Worm (Caenorhabditis elegans) whole organism, young adult: ENCODE results near the gene ins-8.

Experiments
- B0336.3 ChIP-seq: fragments of 200-800 bp; sonication (Bioruptor generic); IDR thresholded peaks from 2 replicates; pipeline ENCODE4 v1.3.6; 2022; ENCODE audit warnings: missing genetic modification characterization, missing compliant biosample characterization
- F22D6.2 ChIP-seq: sonication (generic microtip); optimal IDR thresholded peaks from 2 replicates; lab custom pipeline; 2016; ENCODE audit warnings: mild to moderate bottlenecking, missing genetic modification characterization, missing compliant biosample characterization
- F33H1.4 ChIP-seq: fragments of 200-800 bp; sonication (Bioruptor generic); IDR thresholded peaks from 2 replicates; pipeline ENCODE4 v1.3.6; 2022; ENCODE audit warnings: missing genetic modification reagents, missing genetic modification characterization, missing compliant biosample characterization
- F39B2.1 ChIP-seq: fragments of 200-800 bp; sonication (Bioruptor generic); IDR thresholded peaks from 2 replicates; pipeline ENCODE4 v1.3.6; 2022; ENCODE audit warnings: missing genetic modification reagents, missing genetic modification characterization, missing compliant biosample characterization
- F57C9.4 ChIP-seq: sonication (generic microtip); optimal IDR thresholded peaks from 2 replicates; lab custom pipeline; 2017; ENCODE audit warnings: mild to moderate bottlenecking, missing genetic modification characterization, missing compliant biosample characterization
- K12H6.12 ChIP-seq: fragments of 200-800 bp; sonication (Bioruptor generic); optimal IDR thresholded peaks from 2 replicates; lab custom pipeline; 2018; ENCODE audit warnings: mild to moderate bottlenecking, missing genetic modification characterization, missing compliant biosample characterization
- T07F8.4 ChIP-seq: sonication (generic microtip); optimal IDR thresholded peaks from 2 replicates; lab custom pipeline; 2016; ENCODE audit warnings: mild to moderate bottlenecking, missing genetic modification characterization, moderate library complexity, missing compliant biosample characterization
- Y67H2A.10 ChIP-seq: fragments of 200-800 bp; sonication (Bioruptor generic); conservative IDR thresholded peaks from 2 replicates; pipeline ENCODE4 v1.3.6; 2022; ENCODE audit warnings: missing genetic modification reagents, missing genetic modification characterization, missing compliant biosample characterization
- Y79H2A.3 ChIP-seq: fragments of 200-800 bp; sonication (Bioruptor generic); conservative IDR thresholded peaks from 2 replicates; pipeline ENCODE4 v1.3.6; 2022; ENCODE audit warnings: missing genetic modification reagents, missing genetic modification characterization, missing compliant biosample characterization
- aptf-2 ChIP-seq: fragments of 200-800 bp; sonication (Bioruptor generic); conservative IDR thresholded peaks from 2 replicates; pipeline ENCODE4 v1.3.6; 2022; ENCODE audit warnings: missing genetic modification reagents, missing genetic modification characterization, missing compliant biosample characterization
- atf-7 ChIP-seq: sonication (generic microtip); optimal IDR thresholded peaks from 2 replicates; lab custom pipeline; 2017; ENCODE audit warnings: mild to moderate bottlenecking, missing genetic modification characterization, missing compliant biosample characterization
- attf-3 ChIP-seq: fragments of 200-800 bp; sonication (Bioruptor generic); conservative IDR thresholded peaks from 2 replicates; pipeline ENCODE4 v1.3.6; 2022; ENCODE audit warnings: missing genetic modification reagents, missing genetic modification characterization, missing compliant biosample characterization
- attf-6 ChIP-seq: fragments of 200-800 bp; sonication (Bioruptor generic); IDR thresholded peaks from 2 replicates; pipeline ENCODE4 v1.3.6; 2022; ENCODE audit warnings: missing genetic modification reagents, missing genetic modification characterization, missing compliant biosample characterization
- bed-2 ChIP-seq: fragments of 200-800 bp; sonication (Bioruptor generic); IDR thresholded peaks from 2 replicates; pipeline ENCODE4 v1.3.6; 2022; ENCODE audit warnings: missing genetic modification reagents, missing genetic modification characterization, missing compliant biosample characterization
- ceh-100 ChIP-seq: fragments of 200-800 bp; sonication (Bioruptor generic); IDR thresholded peaks from 2 replicates; pipeline ENCODE4 v1.3.6; 2022; ENCODE audit warnings: missing genetic modification reagents, missing genetic modification characterization, missing compliant biosample characterization
- ceh-27 ChIP-seq: fragments of 200-800 bp; sonication (Bioruptor generic); optimal IDR thresholded peaks from 2 replicates; lab custom pipeline; 2018; ENCODE audit warnings: mild to moderate bottlenecking, missing genetic modification characterization, moderate library complexity, missing compliant biosample characterization
- ceh-40 ChIP-seq: fragments of 200-800 bp; sonication (Bioruptor generic); IDR thresholded peaks from 2 replicates; pipeline ENCODE4 v1.3.6; 2022; ENCODE audit warnings: missing genetic modification characterization, missing compliant biosample characterization
- ceh-58 ChIP-seq: fragments of 200-800 bp; sonication (Bioruptor generic); IDR thresholded peaks from 2 replicates; pipeline ENCODE4 v1.3.6; 2022; ENCODE audit warnings: missing genetic modification characterization, missing compliant biosample characterization
- dox-1 ChIP-seq: fragments of 200-800 bp; sonication (Bioruptor generic); IDR thresholded peaks from 2 replicates; pipeline ENCODE4 v1.3.6; 2022; ENCODE audit warnings: missing genetic modification reagents, missing genetic modification characterization, missing compliant biosample characterization
- egl-18 ChIP-seq: fragments of 200-800 bp; sonication (Bioruptor generic); IDR thresholded peaks from 2 replicates; pipeline ENCODE4 v1.3.6; 2022; ENCODE audit warnings: missing genetic modification reagents, missing genetic modification characterization, missing compliant biosample characterization
- egl-44 ChIP-seq: fragments of 200-800 bp; sonication (Bioruptor generic); IDR thresholded peaks from 2 replicates; pipeline ENCODE4 v1.3.6; 2022; ENCODE audit warnings: missing genetic modification reagents, missing genetic modification characterization, missing compliant biosample characterization
- ekl-4 ChIP-seq: fragments of 200-800 bp; sonication (Bioruptor generic); IDR thresholded peaks from 2 replicates; pipeline ENCODE4 v1.3.6; 2022; ENCODE audit warnings: missing genetic modification reagents, missing genetic modification characterization, missing compliant biosample characterization
- him-1 ChIP-seq: sonication (generic microtip); optimal IDR thresholded peaks from 2 replicates; lab custom pipeline; 2016; ENCODE audit warnings: missing genotype, missing genetic modification reagents, missing genetic modification characterization, missing compliant biosample characterization
- lir-1 ChIP-seq: fragments of 200-800 bp; sonication (Bioruptor generic); conservative IDR thresholded peaks from 2 replicates; pipeline ENCODE4 v1.3.6; 2022; ENCODE audit warnings: missing genetic modification reagents, missing genetic modification characterization, missing compliant biosample characterization
- lsl-1 ChIP-seq: fragments of 200-800 bp; sonication (Bioruptor generic); optimal IDR thresholded peaks from 2 replicates; lab custom pipeline; 2018; ENCODE audit warnings: mild to moderate bottlenecking, missing genetic modification characterization, moderate library complexity, missing compliant biosample characterization
- madf-3 ChIP-seq: fragments of 200-800 bp; sonication (Bioruptor generic); IDR thresholded peaks from 2 replicates; pipeline ENCODE4 v1.3.6; 2022; ENCODE audit warnings: missing genetic modification reagents, missing genetic modification characterization, missing compliant biosample characterization
- nfya-2 ChIP-seq: fragments of 200-800 bp; sonication (Bioruptor generic); IDR thresholded peaks from 2 replicates; pipeline ENCODE4 v1.3.6; 2022; ENCODE audit warnings: missing genetic modification reagents, missing genetic modification characterization, missing compliant biosample characterization
- nhr-27 ChIP-seq: fragments of 200-800 bp; sonication (Bioruptor generic); optimal IDR thresholded peaks from 2 replicates; lab custom pipeline; 2018; ENCODE audit warnings: mild to moderate bottlenecking, missing genetic modification characterization, moderate library complexity, missing compliant biosample characterization
- nhr-90 ChIP-seq: sonication (generic microtip); optimal IDR thresholded peaks from 2 replicates; lab custom pipeline; 2016; ENCODE audit warnings: missing genotype, mild to moderate bottlenecking, missing genetic modification characterization, missing compliant biosample characterization
- pbrm-1 ChIP-seq: fragments of 200-800 bp; sonication (Bioruptor generic); IDR thresholded peaks from 2 replicates; pipeline ENCODE4 v1.3.6; 2022; ENCODE audit warnings: missing genetic modification reagents, missing genetic modification characterization, missing compliant biosample characterization
- pha-4 ChIP-seq: fragments of 150-350 bp; sonication (generic microtip); optimal IDR thresholded peaks from 2 replicates; lab custom pipeline; 2014; ENCODE audit warnings: missing biosample characterization, missing genetic modification reagents, missing genetic modification characterization
- rcor-1 ChIP-seq: fragments of 200-800 bp; sonication (Bioruptor generic); IDR thresholded peaks from 2 replicates; pipeline ENCODE4 v1.3.6; 2022; ENCODE audit warnings: missing genetic modification reagents, missing genetic modification characterization, missing compliant biosample characterization
- rec-8 ChIP-seq, 2 experiments: sonication (generic microtip); optimal IDR thresholded peaks; 2 replicates each; lab custom pipeline; 2016; ENCODE audit warnings: mild to moderate bottlenecking in 2 of 2, missing genetic modification characterization in 2 of 2, missing genetic modification reagents in 2 of 2, missing genotype in 2 of 2, missing biosample characterization in 1 of 2, missing compliant biosample characterization in 1 of 2, moderate library complexity in 1 of 2
- sea-2 ChIP-seq: fragments of 200-800 bp; sonication (Bioruptor generic); IDR thresholded peaks from 2 replicates; pipeline ENCODE4 v1.3.6; 2022; ENCODE audit warnings: missing genetic modification characterization, missing compliant biosample characterization
- snpc-1.3 ChIP-seq: sonication (generic microtip); optimal IDR thresholded peaks from 2 replicates; lab custom pipeline; 2017; ENCODE audit warnings: missing genetic modification characterization, mild to moderate bottlenecking, missing compliant biosample characterization, antibody characterized with exemption, moderate library complexity, missing genotype, missing genetic modification reagents; ENCODE audit not compliant: insufficient read depth
- sptf-2 ChIP-seq: fragments of 200-800 bp; sonication (Bioruptor generic); optimal IDR thresholded peaks from 2 replicates; lab custom pipeline; 2018; ENCODE audit warnings: mild to moderate bottlenecking, missing genetic modification characterization, missing compliant biosample characterization
- ztf-28 ChIP-seq: fragments of 200-800 bp; sonication (Bioruptor generic); IDR thresholded peaks from 2 replicates; pipeline ENCODE4 v1.3.6; 2022; ENCODE audit warnings: missing genetic modification reagents, missing genetic modification characterization, missing compliant biosample characterization
- ztf-6 ChIP-seq: fragments of 200-800 bp; sonication (Bioruptor generic); IDR thresholded peaks from 2 replicates; pipeline ENCODE4 v1.3.6; 2022; ENCODE audit warnings: missing genetic modification reagents, missing genetic modification characterization, missing compliant biosample characterization

The ins-8 gene

ce11 chrIV:9680841-9681240 lies at the start of gene ins-8:
TSS of gene ins-8 (minus strand) at chrIV:9680941.
- TF ChIP-seq pha-4 (tag; lab: Kevin White, UChicago), result no peak
- no peak for TF ChIP-seq T07F8.4 (tag; lab: Kevin White, UChicago)
- no peak for TF ChIP-seq ceh-40 (GFP tag; lab: Robert Waterston, UW)
- TF ChIP-seq ztf-6 (GFP tag; lab: Robert Waterston, UW), result no peak
- no peak for TF ChIP-seq F22D6.2
- no peak for TF ChIP-seq B0336.3 (GFP tag; lab: Robert Waterston, UW)
- no peak for TF ChIP-seq attf-6 (GFP tag; lab: Robert Waterston, UW)
- no peak for TF ChIP-seq madf-3 (GFP tag; lab: Robert Waterston, UW)
- no peak for TF ChIP-seq atf-7 (tag; lab: Kevin White, UChicago)
- no peak for TF ChIP-seq lir-1 (GFP tag; lab: Robert Waterston, UW)

ce11 chrIV:9728376-9728775 lies 47.6 kb upstream of the ins-8 start, which contains the start of gene nhr-100:
TSS of gene nhr-100 (plus strand) at chrIV:9728676.
- TF ChIP-seq egl-44 (GFP tag; lab: Robert Waterston, UW), result no peak
- no peak for TF ChIP-seq nhr-90 (tag; lab: Kevin White, UChicago)
- no peak for TF ChIP-seq attf-3 (GFP tag; lab: Robert Waterston, UW)
- no peak for TF ChIP-seq F57C9.4 (tag; lab: Kevin White, UChicago)
- TF ChIP-seq ceh-27 (GFP tag; lab: Kevin White, UChicago), result no peak
- no peak for TF ChIP-seq sea-2 (GFP tag; lab: Robert Waterston, UW)
- no peak for TF ChIP-seq bed-2 (GFP tag; lab: Robert Waterston, UW)
- TF ChIP-seq ceh-100 (GFP tag; lab: Robert Waterston, UW), result no peak
- TF ChIP-seq F39B2.1 (GFP tag; lab: Robert Waterston, UW), result no peak
- no peak for TF ChIP-seq nhr-27 (tag; lab: Kevin White, UChicago)
- TF ChIP-seq sptf-2 (GFP tag; lab: Kevin White, UChicago), result no peak
- TF ChIP-seq rcor-1 (GFP tag; lab: Robert Waterston, UW), result no peak
- no peak for TF ChIP-seq ekl-4 (GFP tag; lab: Robert Waterston, UW)
- no peak for TF ChIP-seq nfya-2 (GFP tag; lab: Robert Waterston, UW)
- TF ChIP-seq him-1, result no peak
- TF ChIP-seq ceh-58, result no peak
- TF ChIP-seq aptf-2, result no peak
- TF ChIP-seq Y79H2A.3 (GFP tag; lab: Robert Waterston, UW), result no peak

- no peak for TF ChIP-seq rec-8 (tag; optimal IDR thresholded peaks at IDR 0.05; lab: Kevin White, UChicago)
- no peak for TF ChIP-seq snpc-1.3 (tag; lab: Kevin White, UChicago)
- no peak for TF ChIP-seq dox-1 (GFP tag; lab: Robert Waterston, UW)
- no peak for TF ChIP-seq lsl-1
- no peak for TF ChIP-seq F22D6.2
- no peak for TF ChIP-seq atf-7 (tag; lab: Kevin White, UChicago)
- TF ChIP-seq pbrm-1, result no peak
- TF ChIP-seq K12H6.12 (tag; lab: Kevin White, UChicago), result no peak
- no peak for TF ChIP-seq ztf-28 (GFP tag; lab: Robert Waterston, UW)
- TF ChIP-seq ceh-58, result no peak
- TF ChIP-seq F33H1.4 (GFP tag; lab: Robert Waterston, UW), result no peak
- TF ChIP-seq egl-18, result no peak
- TF ChIP-seq attf-6 (GFP tag; lab: Robert Waterston, UW), result no peak
- no peak for TF ChIP-seq Y67H2A.10 (GFP tag; lab: Robert Waterston, UW)
Observed at ce11 chrIV:9727217-9727616, 46.5 kb upstream of the ins-8 start.
